Worm (Caenorhabditis elegans): Measurements from ENCODE around the gene C08B11.9.

Gene C08B11.9

ce11 chrII:8086803-8087202 is 48.8 kb upstream of the C08B11.9 start, which contains the start of gene K02C4.3 (continued):
- TF ChIP-seq F39B2.1 (GFP tag; IDR thresholded peaks at IDR 0.05) (0 out of 2 replicates have a peak, but pooled peaks have one; percentile 25), nhr-80 (tag; optimal IDR thresholded peaks at IDR 0.05) (peak; percentile 9), F33H1.4 (GFP tag; IDR thresholded peaks at IDR 0.05) (peak; percentile 37; the same call in 1 of the 2 replicates), efl-1 (GFP tag; optimal IDR thresholded peaks at IDR 0.05) (peak; percentile 69), ceh-58 (GFP tag; IDR thresholded peaks at IDR 0.05) (no peak), ztf-22 (GFP tag; optimal IDR thresholded peaks at IDR 0.05) (no peak), nhr-90 (tag; optimal IDR thresholded peaks at IDR 0.05) (no peak), madf-10 (tag; optimal IDR thresholded peaks at IDR 0.05) (no peak), him-1 (tag; optimal IDR thresholded peaks at IDR 0.05) (peak; percentile 44), tbx-9 (tag; optimal IDR thresholded peaks at IDR 0.05; ENCODE audit: borderline replicate concordance) (no peak), gei-17 (GFP tag; optimal IDR thresholded peaks at IDR 0.05) (no peak), madf-3 (GFP tag; IDR thresholded peaks at IDR 0.05) (no peak), Y95B8A.8 (GFP tag; IDR thresholded peaks at IDR 0.05) (no peak), nfya-1 (tag; optimal IDR thresholded peaks at IDR 0.05; ENCODE audit: borderline replicate concordance, insufficient read depth) (no peak), sdz-38 (tag; optimal IDR thresholded peaks at IDR 0.05) (no peak), lin-54 (GFP tag; optimal IDR thresholded peaks at IDR 0.05) (peak; percentile 69), sptf-2 (GFP tag; optimal IDR thresholded peaks at IDR 0.05) (no peak), ceh-91 (GFP tag; IDR thresholded peaks at IDR 0.05) (0 out of 2 replicates have a peak, but pooled peaks have one; percentile 16), lin-40 (tag; optimal IDR thresholded peaks at IDR 0.05) (peak; percentile 37), cebp-2 (GFP tag; IDR thresholded peaks at IDR 0.05) (no peak), T07F8.4 (tag; optimal IDR thresholded peaks at IDR 0.05) (no peak), ztf-6 (GFP tag; IDR thresholded peaks at IDR 0.05) (no peak), attf-6 (GFP tag; IDR thresholded peaks at IDR 0.05) (no peak), lsl-1 (GFP tag; optimal IDR thresholded peaks at IDR 0.05) (peak; percentile 56)

ce11 chrII:8078041-8078440 is 40.1 kb upstream of the C08B11.9 start, which contains the start of gene K02C4.5:
Gene K02C4.5 (plus strand): TSS chrII:8078435.
- TF ChIP-seq attf-5 (GFP tag; optimal IDR thresholded peaks at IDR 0.05) (peak; percentile 29), let-607 (tag; optimal IDR thresholded peaks at IDR 0.05) (peak; percentile 38 to 48), ztf-18 (tag; optimal IDR thresholded peaks at IDR 0.05) (peak; percentile 6), unc-62 (GFP tag; optimal IDR thresholded peaks at IDR 0.05) (peak; percentile 64), nhr-80 (tag; optimal IDR thresholded peaks at IDR 0.05) (peak; percentile 82), cebp-1 (GFP tag; IDR thresholded peaks at IDR 0.05) (no peak), cebp-1 (tag; optimal IDR thresholded peaks at IDR 0.05) (peak; percentile 16), Y67H2A.10 (GFP tag; conservative IDR thresholded peaks at IDR 0.05) (no peak), hlh-26 (GFP tag; conservative IDR thresholded peaks at IDR 0.05) (no peak), hsf-1 (GFP tag; IDR thresholded peaks at IDR 0.05) (no peak), zim-3 (tag; optimal IDR thresholded peaks at IDR 0.05) (no peak)

ce11 chrII:8075324-8075810 is 37.4 kb upstream of the C08B11.9 start, which contains the start of gene K02C4.2:
Gene K02C4.2 (plus strand): TSS chrII:8075760.
- TF ChIP-seq nfyb-1 (GFP tag; IDR thresholded peaks at IDR 0.05) (peak; percentile 91), lsy-27 (tag; optimal IDR thresholded peaks at IDR 0.05; ENCODE audit: borderline replicate concordance, insufficient read depth) (no peak), snpc-4 (GFP tag; optimal IDR thresholded peaks at IDR 0.05) (peak; percentile 67), snpc-4 (tag; optimal IDR thresholded peaks at IDR 0.05) (peak in 3 of 4 experiments; percentile 71 to 77 (median 72)), lir-1 (GFP tag; conservative IDR thresholded peaks at IDR 0.05) (no peak; the same call in 1 of the 2 replicates), lin-54 (GFP tag; optimal IDR thresholded peaks at IDR 0.05) (peak; percentile 76), sptf-2 (GFP tag; optimal IDR thresholded peaks at IDR 0.05) (peak; percentile 73), chd-7 (tag; optimal IDR thresholded peaks at IDR 0.05) (peak; percentile 90), hmg-1.2 (GFP tag; IDR thresholded peaks at IDR 0.05) (peak; percentile 58), mel-28 (tag; optimal IDR thresholded peaks at IDR 0.05; ENCODE audit: borderline replicate concordance) (no peak), snpc-1.1 (tag; optimal IDR thresholded peaks at IDR 0.05; ENCODE audit: insufficient read depth) (peak; percentile 34), C17E4.6 (GFP tag; IDR thresholded peaks at IDR 0.05) (no peak), attf-5 (GFP tag; optimal IDR thresholded peaks at IDR 0.05) (peak; percentile 72), zfh-2 (GFP tag; conservative IDR thresholded peaks at IDR 0.05) (no peak), Y95B8A.8 (GFP tag; IDR thresholded peaks at IDR 0.05) (no peak), nhr-120 (GFP tag; IDR thresholded peaks at IDR 0.05) (no peak)
